Worm (Caenorhabditis elegans): ENCODE results near the gene F56D2.2.

ce11 chrIII:5632426-5632976 is 45.4 kb downstream of the F56D2.2 start:
- no peak for TF ChIP-seq lsl-1 (GFP tag; optimal IDR thresholded peaks at IDR 0.05)
- no peak for TF ChIP-seq nfya-1 (tag; optimal IDR thresholded peaks at IDR 0.05; ENCODE audit: borderline replicate concordance, insufficient read depth)
- TF ChIP-seq nfyb-1 (GFP tag; IDR thresholded peaks at IDR 0.05) = 0 out of 2 replicates have a peak, but pooled peaks have one; percentile 35
- TF ChIP-seq F57A8.1 (GFP tag; optimal IDR thresholded peaks at IDR 0.05) = no peak
- TF ChIP-seq snpc-4 (GFP tag; optimal IDR thresholded peaks at IDR 0.05) = peak; percentile 50
- peak; percentile 48 to 82 (median 80) for TF ChIP-seq snpc-4 (tag; optimal IDR thresholded peaks at IDR 0.05)

Measured in whole organism, young adult.